Fruit fly (Drosophila melanogaster): ENCODE measurements around the gene CG7443.

- TF ChIP-seq psq (optimal IDR thresholded peaks at IDR 0.05) = no peak
- TF ChIP-seq h (optimal IDR thresholded peaks at IDR 0.05) = no peak
Measured at dm6 chr3R:8308515-8308959, 15.6 kb upstream of the CG7443 start, which contains the start of gene tex.

Data from Kc167 (cell line).